Fruit fly (Drosophila melanogaster) whole organism: ENCODE measurements around the gene CG14818.

Source experiments
- Dll ChIP-seq: fragments of >200 bp; optimal IDR thresholded peaks from 2 replicates; lab custom pipeline; 2017
- usp ChIP-seq: fragments of >200 bp; optimal IDR thresholded peaks from 2 replicates; lab custom pipeline; 2017; ENCODE audit warnings: missing biosample characterization, missing genetic modification characterization, mixed read lengths

- TF ChIP-seq usp (GFP tag; lab: Kevin White, UChicago) (no peak), Dll (no peak)
Measured at dm6 chrX:1849914-1850313, 29.7 kb downstream of the CG14818 start.
